Worm (Caenorhabditis elegans): ENCODE results near the gene pgm-1.

The pgm-1 gene

DNA sequence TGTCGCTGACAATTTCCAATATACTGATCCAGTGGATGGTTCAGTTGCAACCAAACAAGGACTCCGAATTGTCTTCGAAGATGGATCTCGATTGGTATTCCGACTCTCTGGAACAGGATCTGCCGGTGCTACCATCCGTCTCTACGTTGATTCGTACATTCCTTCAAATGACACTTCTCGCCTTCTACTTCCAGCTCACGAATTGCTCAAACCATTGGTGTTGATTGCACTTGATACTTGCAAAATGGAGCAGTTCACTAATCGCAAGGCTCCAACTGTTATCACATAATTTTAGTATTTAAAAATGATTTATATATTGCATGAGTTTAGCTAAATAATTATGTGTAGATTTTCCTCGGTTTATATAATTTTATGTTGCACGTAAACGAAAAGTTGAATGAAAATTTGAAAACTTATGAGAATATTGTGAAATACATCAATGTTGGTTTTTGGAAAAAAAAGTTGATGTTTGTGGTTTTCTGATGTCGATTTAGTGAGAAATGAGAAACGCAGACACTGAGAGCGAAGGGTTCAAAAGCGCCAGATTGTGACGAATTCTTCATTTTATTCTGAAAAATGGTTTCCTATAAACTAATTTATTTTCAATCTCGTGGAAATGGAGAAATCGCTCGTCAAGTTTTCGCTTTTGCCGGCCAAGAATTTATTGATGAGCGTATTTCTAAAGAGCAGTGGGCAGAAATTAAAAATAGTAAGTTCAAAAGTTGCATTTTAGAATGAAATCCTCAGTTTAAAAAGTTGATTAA lies 2.0 kb downstream of the pgm-1 start, which contains the start of gene gst-9 (continued):
- TF ChIP-seq rbr-2 (tag; optimal IDR thresholded peaks at IDR 0.05), result no peak
- 0 out of 2 replicates have a peak, but pooled peaks have one; percentile 64 for TF ChIP-seq nhr-42 (GFP tag; IDR thresholded peaks at IDR 0.05)
- no peak for TF ChIP-seq nhr-76 (tag; optimal IDR thresholded peaks at IDR 0.05)
- peak; percentile 48 for TF ChIP-seq lin-38 (GFP tag; IDR thresholded peaks at IDR 0.05)
- TF ChIP-seq jun-1 (tag; optimal IDR thresholded peaks at IDR 0.05), result no peak
- TF ChIP-seq gei-8 (GFP tag; optimal IDR thresholded peaks at IDR 0.05), result no peak
- TF ChIP-seq mes-2 (tag; optimal IDR thresholded peaks at IDR 0.05; ENCODE audit: poor library complexity, severe bottlenecking), result no peak
- no peak for TF ChIP-seq lin-15B (tag; optimal IDR thresholded peaks at IDR 0.05)
- no peak for TF ChIP-seq unc-130 (GFP tag; optimal IDR thresholded peaks at IDR 0.05)
- no peak for TF ChIP-seq egl-27 (tag; optimal IDR thresholded peaks at IDR 0.05)
- peak; percentile 39; the same call in 1 of the 2 replicates for TF ChIP-seq mdt-29 (GFP tag; IDR thresholded peaks at IDR 0.05)
- peak; percentile 17 for TF ChIP-seq Y5F2A.4 (GFP tag; optimal IDR thresholded peaks at IDR 0.05)
- TF ChIP-seq nhr-11 (tag; optimal IDR thresholded peaks at IDR 0.05), result no peak
- TF ChIP-seq F37D6.2 (tag; optimal IDR thresholded peaks at IDR 0.05), result no peak
- TF ChIP-seq hif-1 (tag; optimal IDR thresholded peaks at IDR 0.05), result no peak
- peak; percentile 92 for TF ChIP-seq zfp-3 (GFP tag; conservative IDR thresholded peaks at IDR 0.05)
- no peak for TF ChIP-seq daf-19 (GFP tag; conservative IDR thresholded peaks at IDR 0.05)
- no peak for TF ChIP-seq unc-39 (tag; optimal IDR thresholded peaks at IDR 0.05)
- no peak for TF ChIP-seq F44E2.7 (GFP tag; IDR thresholded peaks at IDR 0.05)
- 0 out of 2 replicates have a peak, but pooled peaks have one; percentile 59 for TF ChIP-seq egl-43 (GFP tag; IDR thresholded peaks at IDR 0.05)
- no peak for TF ChIP-seq nhr-237 (tag; optimal IDR thresholded peaks at IDR 0.05)
- peak in 1 of 2 experiments; percentile 61 for TF ChIP-seq lsy-2 (tag; optimal IDR thresholded peaks at IDR 0.05)
- no peak for TF ChIP-seq fos-1 (tag; optimal IDR thresholded peaks at IDR 0.05)
- peak; percentile 42 for TF ChIP-seq hlh-11 (tag; optimal IDR thresholded peaks at IDR 0.05)
- no peak for TF ChIP-seq nhr-111 (GFP tag; optimal IDR thresholded peaks at IDR 0.05)
- no peak for TF ChIP-seq ceh-62 (tag; optimal IDR thresholded peaks at IDR 0.05)
- TF ChIP-seq hlh-30 (tag; optimal IDR thresholded peaks at IDR 0.05; ENCODE audit: insufficient read depth), result peak; percentile 10
- TF ChIP-seq daf-12 (tag; optimal IDR thresholded peaks at IDR 0.05), result no peak
- no peak for TF ChIP-seq vab-7 (GFP tag; IDR thresholded peaks at IDR 0.05)
- TF ChIP-seq mep-1 (tag; optimal IDR thresholded peaks at IDR 0.05), result peak; percentile 56
- TF ChIP-seq ceh-44 (GFP tag; IDR thresholded peaks at IDR 0.05), result no peak
- TF ChIP-seq ZK337.2 (GFP tag; IDR thresholded peaks at IDR 0.05), result no peak
- no peak for TF ChIP-seq ceh-82 (tag; optimal IDR thresholded peaks at IDR 0.05)
- TF ChIP-seq snpc-1.2 (GFP tag; IDR thresholded peaks at IDR 0.05), result no peak
- TF ChIP-seq T26A8.4 (GFP tag; IDR thresholded peaks at IDR 0.05), result peak; percentile 48; the same call in 1 of the 2 replicates
- no peak for TF ChIP-seq ztf-11 (tag; optimal IDR thresholded peaks at IDR 0.05)
- no peak for TF ChIP-seq pqm-1 (tag; optimal IDR thresholded peaks at IDR 0.05)
- no peak for TF ChIP-seq zfp-2 (tag; optimal IDR thresholded peaks at IDR 0.05)
- 0 out of 2 replicates have a peak, but pooled peaks have one; percentile 52 for TF ChIP-seq pha-4 (GFP tag; IDR thresholded peaks at IDR 0.05)
- no peak for TF ChIP-seq pha-4 (tag; optimal IDR thresholded peaks at IDR 0.05)
- no peak for TF ChIP-seq nhr-41 (GFP tag; IDR thresholded peaks at IDR 0.05)
- TF ChIP-seq zag-1 (tag; optimal IDR thresholded peaks at IDR 0.05), result no peak
- TF ChIP-seq dmd-8 (GFP tag; IDR thresholded peaks at IDR 0.05), result 0 out of 2 replicates have a peak, but pooled peaks have one; percentile 4
- peak; percentile 56 for TF ChIP-seq nhr-28 (tag; optimal IDR thresholded peaks at IDR 0.05)
- no peak for TF ChIP-seq mxl-3 (GFP tag; optimal IDR thresholded peaks at IDR 0.05)
- TF ChIP-seq F49E8.2 (tag; optimal IDR thresholded peaks at IDR 0.05; ENCODE audit: borderline replicate concordance), result no peak
- TF ChIP-seq unc-62 (GFP tag; optimal IDR thresholded peaks at IDR 0.05 in 1 of 2), result peak in 1 of 2 experiments; percentile 84
- TF ChIP-seq unc-62 (tag; optimal IDR thresholded peaks at IDR 0.05), result no peak
- no peak for TF ChIP-seq F10B5.3 (tag; optimal IDR thresholded peaks at IDR 0.05)

Measured in whole organism, L4 larva.